Worm (Caenorhabditis elegans): Measurements from ENCODE around the gene lem-4.

Gene lem-4

ce11 chrIV:845198-845597 is 9.4 kb downstream of the lem-4 start, which contains the start of gene lgc-33:
Gene lgc-33 (plus strand): TSS chrIV:845498.
- TF ChIP-seq lim-6 (tag; optimal IDR thresholded peaks at IDR 0.05) (no peak), ceh-2 (tag; optimal IDR thresholded peaks at IDR 0.05) (no peak), lin-11 (tag; optimal IDR thresholded peaks at IDR 0.05) (no peak), ceh-34 (tag; optimal IDR thresholded peaks at IDR 0.05) (no peak), ceh-22 (tag; optimal IDR thresholded peaks at IDR 0.05) (no peak), unc-55 (GFP tag; optimal IDR thresholded peaks at IDR 0.05) (no peak), pax-1 (tag; optimal IDR thresholded peaks at IDR 0.05) (no peak), elt-2 (tag; optimal IDR thresholded peaks at IDR 0.05) (no peak), pat-9 (tag; optimal IDR thresholded peaks at IDR 0.05) (no peak), ztf-16 (tag; optimal IDR thresholded peaks at IDR 0.05) (no peak), ahr-1 (tag; optimal IDR thresholded peaks at IDR 0.05) (no peak), tbx-2 (tag; optimal IDR thresholded peaks at IDR 0.05) (no peak), tbx-7 (tag; optimal IDR thresholded peaks at IDR 0.05) (no peak), che-1 (tag; optimal IDR thresholded peaks at IDR 0.05) (no peak), madf-2 (tag; optimal IDR thresholded peaks at IDR 0.05) (no peak), mec-3 (tag; optimal IDR thresholded peaks at IDR 0.05; ENCODE audit: borderline replicate concordance) (no peak), fax-1 (tag; optimal IDR thresholded peaks at IDR 0.05) (no peak), gmeb-2 (tag; optimal IDR thresholded peaks at IDR 0.05) (no peak)

- TF ChIP-seq pat-9 (tag; optimal IDR thresholded peaks at IDR 0.05) (peak; percentile 16), dve-1 (tag; optimal IDR thresholded peaks at IDR 0.05) (peak; percentile 12), fkh-6 (tag; optimal IDR thresholded peaks at IDR 0.05) (no peak), ceh-45 (GFP tag; IDR thresholded peaks at IDR 0.05) (no peak), K02D7.2 (tag; optimal IDR thresholded peaks at IDR 0.05) (no peak), ttx-3 (tag; optimal IDR thresholded peaks at IDR 0.05) (no peak), pag-3 (tag; optimal IDR thresholded peaks at IDR 0.05; ENCODE audit: borderline replicate concordance) (no peak), pros-1 (tag; optimal IDR thresholded peaks at IDR 0.05) (no peak), ceh-18 (tag; optimal IDR thresholded peaks at IDR 0.05) (no peak), dmd-4 (tag; optimal IDR thresholded peaks at IDR 0.05; ENCODE audit: borderline replicate concordance) (no peak), eyg-1 (tag; optimal IDR thresholded peaks at IDR 0.05) (no peak), elt-4 (tag; optimal IDR thresholded peaks at IDR 0.05) (no peak), ceh-31 (tag; optimal IDR thresholded peaks at IDR 0.05) (peak; percentile 36), hlh-15 (tag; optimal IDR thresholded peaks at IDR 0.05) (no peak), ceh-22 (tag; optimal IDR thresholded peaks at IDR 0.05) (no peak), K09A11.1 (tag; optimal IDR thresholded peaks at IDR 0.05; ENCODE audit: insufficient read depth) (peak; percentile 6), ceh-24 (tag; optimal IDR thresholded peaks at IDR 0.05) (no peak), hlh-8 (tag; optimal IDR thresholded peaks at IDR 0.05) (peak; percentile 26), hlh-13 (GFP tag; optimal IDR thresholded peaks at IDR 0.05) (no peak), madf-2 (tag; optimal IDR thresholded peaks at IDR 0.05) (peak; percentile 23), elt-2 (tag; optimal IDR thresholded peaks at IDR 0.05) (peak; percentile 64), odd-2 (tag; optimal IDR thresholded peaks at IDR 0.05) (no peak), unc-86 (tag; optimal IDR thresholded peaks at IDR 0.05) (no peak), ets-4 (tag; optimal IDR thresholded peaks at IDR 0.05) (no peak), ceh-19 (GFP tag; optimal IDR thresholded peaks at IDR 0.05) (no peak), nhr-232 (tag; optimal IDR thresholded peaks at IDR 0.05) (peak; percentile 39), ceh-6 (GFP tag; optimal IDR thresholded peaks at IDR 0.05) (peak; percentile 61), ceh-9 (tag; optimal IDR thresholded peaks at IDR 0.05) (no peak), Y22D7AL.16 (tag; optimal IDR thresholded peaks at IDR 0.05) (peak; percentile 57), sox-4 (tag; optimal IDR thresholded peaks at IDR 0.05) (peak; percentile 58), sdc-2 (tag; optimal IDR thresholded peaks at IDR 0.05) (no peak), zip-5 (tag; optimal IDR thresholded peaks at IDR 0.05) (no peak), ztf-16 (tag; optimal IDR thresholded peaks at IDR 0.05) (peak; percentile 8), ceh-34 (tag; optimal IDR thresholded peaks at IDR 0.05) (peak; percentile 14), fax-1 (tag; optimal IDR thresholded peaks at IDR 0.05) (no peak), hlh-30 (tag; optimal IDR thresholded peaks at IDR 0.05; ENCODE audit: insufficient read depth) (no peak), unc-55 (GFP tag; optimal IDR thresholded peaks at IDR 0.05) (no peak), C08G9.2 (tag; optimal IDR thresholded peaks at IDR 0.05) (peak; percentile 14), hlh-6 (tag; optimal IDR thresholded peaks at IDR 0.05) (peak; percentile 33), nhr-11 (tag; optimal IDR thresholded peaks at IDR 0.05) (no peak), ceh-14 (tag; optimal IDR thresholded peaks at IDR 0.05) (no peak), lim-6 (tag; optimal IDR thresholded peaks at IDR 0.05) (no peak)
Observed at ce11 chrIV:842630-843029, 11.9 kb downstream of the lem-4 start.

Measured in whole organism, late embryonic.